Worm (Caenorhabditis elegans): ENCODE measurements around the gene ZK673.2.
"Not testable (repeated sequence)": the region's sequence is repeated elsewhere in the genome, so short reads cannot be mapped to it uniquely, and the experiment has no call there.

DNA sequence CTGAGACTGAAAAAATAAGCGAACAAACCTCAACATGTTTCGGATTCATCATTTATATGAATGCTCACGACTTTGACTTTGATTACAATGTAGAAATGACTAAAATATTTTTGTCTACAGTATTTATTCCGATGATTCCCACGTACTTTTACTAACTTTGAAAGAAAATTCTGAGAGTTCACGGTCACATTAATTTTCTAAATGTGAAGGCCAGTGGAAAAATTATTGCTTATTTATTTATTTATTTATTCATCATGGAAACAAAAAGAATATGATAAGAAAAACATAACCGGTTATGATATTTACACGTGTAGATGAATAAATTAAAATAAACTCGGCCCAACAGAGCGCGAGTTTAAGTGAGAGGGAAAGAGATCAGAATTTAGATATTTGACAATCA is 45.0 kb downstream of the ZK673.2 start, which contains the start of gene ZK666.8:
- TF ChIP-seq F13C5.2 (tag; optimal IDR thresholded peaks at IDR 0.05); flt-1 (GFP tag; IDR thresholded peaks at IDR 0.05): not testable (repeated sequence)
